Fruit fly (Drosophila melanogaster) whole organism, embryonic: ENCODE measurements around the gene CG14341.

Experiments used
- Asciz ChIP-seq: fragments of 200-800 bp; sonication (Bioruptor generic); optimal IDR thresholded peaks from 2 replicates; lab custom pipeline; 2017; ENCODE audit warnings: missing biosample characterization, mild to moderate bottlenecking, missing genetic modification characterization, missing genetic modification reagents
- CG1024 ChIP-seq: fragments of 200-800 bp; sonication (Bioruptor generic); IDR thresholded peaks from 2 replicates; pipeline ENCODE4 v1.3.6; 2022; ENCODE audit warnings: missing biosample characterization, missing genetic modification characterization
- CG10462 ChIP-seq: fragments of 200-800 bp; sonication (Bioruptor generic); optimal IDR thresholded peaks from 2 replicates; lab custom pipeline; 2016; ENCODE audit warnings: missing biosample characterization, missing genetic modification characterization
- CG1233 ChIP-seq: fragments of 200-800 bp; sonication (Bioruptor generic); optimal IDR thresholded peaks from 4 replicates; lab custom pipeline; 2018; ENCODE audit warnings: missing biosample characterization, mild to moderate bottlenecking, missing genetic modification characterization
- CG14014 ChIP-seq: fragments of 200-800 bp; sonication (Bioruptor generic); IDR thresholded peaks from 2 replicates; pipeline ENCODE4 v1.3.6; 2022; ENCODE audit warnings: missing biosample characterization, missing genetic modification characterization
- CG14667 ChIP-seq: fragments of 200-800 bp; sonication (Bioruptor generic); IDR thresholded peaks from 2 replicates; pipeline ENCODE4 v1.3.6; 2022; ENCODE audit warnings: missing biosample characterization, missing genetic modification characterization
- CG15073 ChIP-seq: fragments of 200-800 bp; sonication (Bioruptor generic); optimal IDR thresholded peaks from 2 replicates; lab custom pipeline; 2016; ENCODE audit warnings: missing biosample characterization, missing genetic modification characterization
- CG1647 ChIP-seq: fragments of 200-800 bp; sonication (Bioruptor generic); optimal IDR thresholded peaks from 3 replicates; lab custom pipeline; 2016; ENCODE audit warnings: missing biosample characterization, missing genetic modification characterization
- CG16813 ChIP-seq: fragments of 200-800 bp; sonication (Bioruptor generic); IDR thresholded peaks from 3 replicates; pipeline ENCODE4 v1.3.6; 2022; ENCODE audit warnings: missing biosample characterization, missing genetic modification characterization; ENCODE audit not compliant: partially characterized antibody
- CG17385 ChIP-seq: fragments of 200-800 bp; sonication (Bioruptor generic); optimal IDR thresholded peaks from 3 replicates; lab custom pipeline; 2018; ENCODE audit warnings: missing biosample characterization, mild to moderate bottlenecking, missing genetic modification characterization
- CG17612 ChIP-seq: fragments of 200-800 bp; sonication (Bioruptor generic); IDR thresholded peaks from 2 replicates; pipeline ENCODE4 v1.3.6; 2022; ENCODE audit warnings: missing biosample characterization, missing genetic modification characterization
- CG31224 ChIP-seq: fragments of 200-800 bp; sonication (Bioruptor generic); IDR thresholded peaks from 2 replicates; pipeline ENCODE4 v1.3.6; 2022; ENCODE audit warnings: missing biosample characterization, missing genetic modification characterization
- CG4360 ChIP-seq: fragments of 200-800 bp; sonication (Bioruptor generic); IDR thresholded peaks from 2 replicates; pipeline ENCODE4 v1.3.6; 2022; ENCODE audit warnings: missing biosample characterization, missing genetic modification characterization
- CG4730 ChIP-seq: fragments of 200-800 bp; sonication (Bioruptor generic); IDR thresholded peaks from 2 replicates; pipeline ENCODE4 v1.3.6; 2022; ENCODE audit warnings: missing biosample characterization, missing genetic modification characterization
- CG6654 ChIP-seq: fragments of 200-800 bp; sonication (Bioruptor generic); optimal IDR thresholded peaks from 2 replicates; lab custom pipeline; 2017; ENCODE audit warnings: missing biosample characterization, mild to moderate bottlenecking, missing genetic modification characterization
- CG8388 ChIP-seq: fragments of 200-800 bp; sonication (Bioruptor generic); optimal IDR thresholded peaks from 2 replicates; lab custom pipeline; 2019; ENCODE audit warnings: missing biosample characterization, mild to moderate bottlenecking, missing genetic modification characterization, moderate library complexity
- CG8478 ChIP-seq: fragments of >200 bp; optimal IDR thresholded peaks from 2 replicates; lab custom pipeline; 2018
- CG8765 ChIP-seq: fragments of 200-800 bp; sonication (Bioruptor generic); IDR thresholded peaks from 2 replicates; pipeline ENCODE4 v1.3.6; 2022; ENCODE audit warnings: missing biosample characterization, missing genetic modification characterization
- Camta ChIP-seq: fragments of 200-800 bp; sonication (Bioruptor generic); optimal IDR thresholded peaks from 2 replicates; lab custom pipeline; 2016; ENCODE audit warnings: missing biosample characterization, missing genetic modification characterization
- D19B ChIP-seq: fragments of 200-800 bp; sonication (Bioruptor generic); optimal IDR thresholded peaks from 2 replicates; lab custom pipeline; 2017; ENCODE audit warnings: missing biosample characterization, mild to moderate bottlenecking, missing genetic modification characterization
- Deaf1 ChIP-seq: fragments of 200-800 bp; optimal IDR thresholded peaks from 3 replicates; lab custom pipeline; 2019; ENCODE audit warnings: missing biosample characterization, mild to moderate bottlenecking, missing genetic modification characterization, moderate library complexity
- Ets97D ChIP-seq: fragments of 200-800 bp; sonication (Bioruptor generic); optimal IDR thresholded peaks from 3 replicates; lab custom pipeline; 2016; ENCODE audit warnings: missing biosample characterization, missing genetic modification characterization
- HHEX ChIP-seq: fragments of 200-800 bp; sonication (Bioruptor generic); optimal IDR thresholded peaks from 3 replicates; lab custom pipeline; 2017; ENCODE audit warnings: missing biosample characterization, mild to moderate bottlenecking, missing genetic modification characterization, missing genetic modification reagents
- HmgZ ChIP-seq: fragments of 200-800 bp; sonication (Bioruptor generic); optimal IDR thresholded peaks from 2 replicates; lab custom pipeline; 2018; ENCODE audit warnings: missing biosample characterization, mild to moderate bottlenecking, missing genetic modification characterization
- Hmx ChIP-seq: fragments of 200-800 bp; sonication (Bioruptor generic); optimal IDR thresholded peaks from 2 replicates; lab custom pipeline; 2016; ENCODE audit warnings: missing biosample characterization, missing genetic modification characterization
- Hr51 ChIP-seq, 2 experiments: fragments of 200-800 bp; sonication (Bioruptor generic); optimal IDR thresholded peaks; 2 replicates in 1 of 2; 3 replicates in 1 of 2; lab custom pipeline; 2016 to 2018; ENCODE audit warnings: missing biosample characterization in 2 of 2, missing genetic modification characterization in 2 of 2, mild to moderate bottlenecking in 1 of 2, moderate library complexity in 1 of 2
- Jarid2 ChIP-seq: fragments of 200-800 bp; sonication (Bioruptor generic); optimal IDR thresholded peaks from 3 replicates; lab custom pipeline; 2017; ENCODE audit warnings: mild to moderate bottlenecking, missing biosample characterization, missing genetic modification reagents, missing genetic modification characterization
- NfI ChIP-seq: fragments of 200-800 bp; sonication (Bioruptor generic); optimal IDR thresholded peaks from 3 replicates; lab custom pipeline; 2018; ENCODE audit warnings: missing biosample characterization, mild to moderate bottlenecking, missing genetic modification characterization, moderate library complexity
- Sox102F ChIP-seq: fragments of 200-800 bp; sonication (Bioruptor generic); optimal IDR thresholded peaks from 2 replicates; lab custom pipeline; 2018; ENCODE audit warnings: missing biosample characterization, mild to moderate bottlenecking, missing genetic modification characterization, moderate library complexity
- Xbp1 ChIP-seq: fragments of 200-800 bp; sonication (Bioruptor generic); optimal IDR thresholded peaks from 3 replicates; lab custom pipeline; 2016; ENCODE audit warnings: missing biosample characterization, mild to moderate bottlenecking, missing genetic modification characterization
- ase ChIP-seq: fragments of 200-800 bp; sonication (Bioruptor generic); IDR thresholded peaks from 3 replicates; pipeline ENCODE4 v1.3.6; 2022; ENCODE audit warnings: missing biosample characterization, missing genetic modification characterization
- bcd ChIP-seq: fragments of 200-800 bp; sonication (Bioruptor generic); optimal IDR thresholded peaks from 2 replicates; lab custom pipeline; 2017; ENCODE audit warnings: missing biosample characterization, mild to moderate bottlenecking, missing genetic modification characterization
- cas ChIP-seq: fragments of 200-800 bp; sonication (Bioruptor generic); IDR thresholded peaks from 2 replicates; pipeline ENCODE4 v1.3.6; 2022; ENCODE audit warnings: missing biosample characterization, missing genetic modification characterization
- cato ChIP-seq: fragments of 200-800 bp; sonication (Bioruptor generic); optimal IDR thresholded peaks from 2 replicates; lab custom pipeline; 2016; ENCODE audit warnings: missing biosample characterization, missing genetic modification characterization, borderline replicate concordance
- dmrt11E ChIP-seq: fragments of 200-800 bp; sonication (Bioruptor generic); optimal IDR thresholded peaks from 3 replicates; lab custom pipeline; 2018; ENCODE audit warnings: missing biosample characterization, mild to moderate bottlenecking, missing genetic modification characterization, moderate library complexity
- ewg ChIP-seq: fragments of 200-800 bp; sonication (Bioruptor generic); optimal IDR thresholded peaks from 3 replicates; lab custom pipeline; 2017; ENCODE audit warnings: mild to moderate bottlenecking, missing biosample characterization, missing genetic modification reagents, missing genetic modification characterization
- gfzf ChIP-seq: fragments of 200-800 bp; sonication (Bioruptor generic); optimal IDR thresholded peaks from 2 replicates; lab custom pipeline; 2016; ENCODE audit warnings: missing biosample characterization, mild to moderate bottlenecking, missing genetic modification characterization, moderate library complexity
- gro ChIP-seq: fragments of 200-800 bp; sonication (Bioruptor generic); optimal IDR thresholded peaks from 2 replicates; lab custom pipeline; 2016; ENCODE audit warnings: missing biosample characterization, missing genetic modification characterization
- ham ChIP-seq: fragments of 200-800 bp; sonication (Bioruptor generic); IDR thresholded peaks from 2 replicates; pipeline ENCODE4 v1.3.6; 2022; ENCODE audit warnings: missing biosample characterization, missing genetic modification characterization
- hth ChIP-seq: fragments of >200 bp; optimal IDR thresholded peaks from 2 replicates; lab custom pipeline; 2017; ENCODE audit warnings: inconsistent platforms
- jumu ChIP-seq: fragments of 200-800 bp; sonication (Bioruptor generic); optimal IDR thresholded peaks from 3 replicates; lab custom pipeline; 2016; ENCODE audit warnings: missing biosample characterization, missing genetic modification characterization
- ken ChIP-seq: fragments of 200-800 bp; sonication (Bioruptor generic); IDR thresholded peaks from 3 replicates; pipeline ENCODE4 v1.3.6; 2022; ENCODE audit warnings: missing biosample characterization, missing genetic modification characterization
- lov ChIP-seq, 2 experiments: fragments of 200-800 bp in 1 of 2; fragments of >200 bp in 1 of 2; sonication (Bioruptor generic) in 1 of 2; IDR thresholded peaks in 1 of 2; optimal IDR thresholded peaks in 1 of 2; 2 replicates in 1 of 2; 3 replicates in 1 of 2; pipeline versions ENCODE4 v1.3.6 to Lab custom; 2017 to 2022; ENCODE audit warnings: missing biosample characterization in 1 of 2, missing genetic modification characterization in 1 of 2
- maf-S ChIP-seq: fragments of 200-800 bp; sonication (Bioruptor generic); optimal IDR thresholded peaks from 2 replicates; lab custom pipeline; 2016; ENCODE audit warnings: missing biosample characterization, missing genetic modification characterization
- p53 ChIP-seq: fragments of 200-800 bp; sonication (Bioruptor generic); optimal IDR thresholded peaks from 2 replicates; lab custom pipeline; 2016; ENCODE audit warnings: missing biosample characterization, missing genetic modification characterization
- pum ChIP-seq: fragments of 200-800 bp; sonication (Bioruptor generic); optimal IDR thresholded peaks from 2 replicates; lab custom pipeline; 2016; ENCODE audit warnings: missing biosample characterization, missing genetic modification characterization
- scrt ChIP-seq: fragments of 200-800 bp; sonication (Bioruptor generic); optimal IDR thresholded peaks from 2 replicates; lab custom pipeline; 2018; ENCODE audit warnings: missing biosample characterization, mild to moderate bottlenecking, missing genetic modification characterization, moderate library complexity
- slou ChIP-seq: fragments of 200-800 bp; sonication (Bioruptor generic); optimal IDR thresholded peaks from 3 replicates; lab custom pipeline; 2016; ENCODE audit warnings: missing biosample characterization, missing genetic modification characterization
- tap ChIP-seq: fragments of 200-800 bp; optimal IDR thresholded peaks from 3 replicates; lab custom pipeline; 2019; ENCODE audit warnings: missing biosample characterization, mild to moderate bottlenecking, missing genetic modification characterization, moderate library complexity
- twi ChIP-seq: fragments of 200-800 bp; optimal IDR thresholded peaks from 2 replicates; lab custom pipeline; 2019; ENCODE audit warnings: missing biosample characterization, mild to moderate bottlenecking, missing genetic modification characterization, moderate library complexity

CG14341 gene

DNA sequence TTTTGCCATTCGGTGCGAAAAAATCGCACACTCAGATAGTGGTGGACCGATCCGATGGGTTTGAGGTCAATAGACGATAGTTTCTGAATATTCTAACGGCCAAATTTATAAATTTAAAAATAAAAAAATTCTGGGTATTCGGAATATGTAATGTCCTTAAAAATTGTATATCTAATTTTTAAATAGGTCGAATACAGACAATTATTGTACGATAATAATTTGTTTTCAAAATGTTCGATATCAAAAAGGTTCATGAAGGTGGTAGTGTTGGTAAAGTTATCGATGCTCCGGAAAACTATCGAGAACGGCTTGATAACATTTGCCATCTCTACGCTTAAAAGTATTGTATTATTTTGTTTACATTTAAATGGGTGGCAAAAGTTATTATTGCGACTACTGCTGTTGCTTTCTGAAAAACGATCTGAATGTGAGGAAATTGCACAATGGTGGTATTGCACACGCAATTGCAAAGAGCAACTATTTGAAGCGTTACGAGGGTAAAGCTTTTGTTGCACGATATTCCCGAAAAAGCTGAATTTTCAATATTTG lies 3.6 kb downstream of the CG14341 start, which contains the start of the genes CG31922 and Plap (continued):
- TF ChIP-seq Asciz (GFP tag; lab: Kevin White, UChicago) (no peak), ewg (no peak), CG17385 (GFP tag; lab: Kevin White, UChicago) (peak; percentile 64), CG14014 (0 out of 2 replicates have a peak, but pooled peaks have one; percentile 30), cas (GFP tag; lab: Robert Waterston, UW) (no peak), Sox102F (GFP tag; lab: Kevin White, UChicago) (no peak), CG14667 (no peak), CG10462 (GFP tag; lab: Kevin White, UChicago) (peak; percentile 38), CG4730 (GFP tag; lab: Robert Waterston, UW) (0 out of 2 replicates have a peak, but pooled peaks have one; percentile 25), Camta (GFP tag; lab: Kevin White, UChicago) (peak; percentile 51), ken (GFP tag; lab: Robert Waterston, UW) (no peak), gro (GFP tag; lab: Kevin White, UChicago) (peak; percentile 31), CG8765 (no peak), hth (lab: Kevin White, UChicago) (no peak), CG8478 (no peak), CG1647 (peak; percentile 69), Ets97D (GFP tag; lab: Kevin White, UChicago) (peak; percentile 75), D19B (GFP tag; lab: Kevin White, UChicago) (no peak), twi (tag; lab: Kevin White, UChicago) (peak; percentile 58), CG6654 (GFP tag; lab: Kevin White, UChicago) (no peak), HmgZ (tag; lab: Kevin White, UChicago) (peak; percentile 73), scrt (GFP tag; lab: Kevin White, UChicago) (no peak), Hr51 (GFP tag; optimal IDR thresholded peaks at IDR 0.05; lab: Kevin White, UChicago) (peak in 1 of 2 experiments; percentile 65), ase (GFP tag; lab: Robert Waterston, UW) (no peak), NfI (GFP tag; lab: Kevin White, UChicago) (peak; percentile 75), dmrt11E (tag; lab: Kevin White, UChicago) (peak; percentile 69), pum (GFP tag; lab: Kevin White, UChicago) (peak; percentile 74), CG17612 (no peak), CG16813 (GFP tag; lab: Robert Waterston, UW) (peak; percentile 94), lov (optimal IDR thresholded peaks at IDR 0.05; lab: Kevin White, UChicago) (no peak), lov (GFP tag; IDR thresholded peaks at IDR 0.05; lab: Robert Waterston, UW) (no peak), maf-S (GFP tag; lab: Kevin White, UChicago) (peak; percentile 19), p53 (GFP tag; lab: Kevin White, UChicago) (no peak), tap (tag; lab: Kevin White, UChicago) (no peak), CG8388 (GFP tag; lab: Kevin White, UChicago) (peak; percentile 58), jumu (GFP tag; lab: Kevin White, UChicago) (peak; percentile 39), Xbp1 (peak; percentile 73), slou (GFP tag; lab: Kevin White, UChicago) (peak; percentile 68), CG15073 (no peak), CG4360 (GFP tag; lab: Robert Waterston, UW) (no peak), HHEX (GFP tag; lab: Kevin White, UChicago) (peak; percentile 3), Deaf1 (tag; lab: Kevin White, UChicago) (peak; percentile 41), cato (GFP tag; lab: Kevin White, UChicago) (peak; percentile 52), CG31224 (GFP tag; lab: Robert Waterston, UW) (peak; percentile 33; the same call in 1 of the 2 replicates), Hmx (GFP tag; lab: Kevin White, UChicago) (peak; percentile 46), Jarid2 (no peak), CG1024 (GFP tag; lab: Robert Waterston, UW) (no peak), gfzf (GFP tag; lab: Kevin White, UChicago) (peak; percentile 21), ham (GFP tag; lab: Robert Waterston, UW) (no peak), bcd (peak; percentile 63), CG1233 (GFP tag; lab: Kevin White, UChicago) (peak; percentile 34)
